Fruit fly (Drosophila melanogaster) whole organism, embryonic: ENCODE results near the gene CG9393.
A peak's percentile ranks its signal among the peaks of the same experiment; 100 is the strongest.

ENCODE experiments used
- CG16863 ChIP-seq: fragments of 200-800 bp; sonication (Bioruptor generic); optimal IDR thresholded peaks from 3 replicates; lab custom pipeline; 2016; ENCODE audit warnings: missing biosample characterization, missing genetic modification characterization
- CG32767 ChIP-seq: fragments of 200-800 bp; sonication (Bioruptor generic); IDR thresholded peaks from 2 replicates; pipeline ENCODE4 v1.3.6; 2022; ENCODE audit warnings: missing biosample characterization, missing genetic modification characterization
- CG34422 ChIP-seq: fragments of 200-800 bp; sonication (Bioruptor generic); IDR thresholded peaks from 3 replicates; pipeline ENCODE4 v1.3.6; 2022; ENCODE audit warnings: missing biosample characterization, missing genetic modification characterization
- CG9437 ChIP-seq: fragments of 200-800 bp; sonication (Bioruptor generic); optimal IDR thresholded peaks from 2 replicates; lab custom pipeline; 2018; ENCODE audit warnings: missing biosample characterization, mild to moderate bottlenecking, missing genetic modification characterization
- cas ChIP-seq: fragments of 200-800 bp; sonication (Bioruptor generic); IDR thresholded peaks from 2 replicates; pipeline ENCODE4 v1.3.6; 2022; ENCODE audit warnings: missing biosample characterization, missing genetic modification characterization
- fd3F ChIP-seq: fragments of 200-800 bp; sonication (Bioruptor generic); optimal IDR thresholded peaks from 2 replicates; lab custom pipeline; 2018; ENCODE audit warnings: missing biosample characterization, mild to moderate bottlenecking, missing genetic modification characterization, moderate library complexity
- fu2 ChIP-seq: fragments of 200-800 bp; sonication (Bioruptor generic); optimal IDR thresholded peaks from 2 replicates; lab custom pipeline; 2016; ENCODE audit warnings: missing biosample characterization, missing genetic modification characterization
- ken ChIP-seq: fragments of 200-800 bp; sonication (Bioruptor generic); IDR thresholded peaks from 3 replicates; pipeline ENCODE4 v1.3.6; 2022; ENCODE audit warnings: missing biosample characterization, missing genetic modification characterization
- peb ChIP-seq: fragments of 200-800 bp; sonication (Bioruptor generic); IDR thresholded peaks from 2 replicates; pipeline ENCODE4 v1.3.6; 2022; ENCODE audit warnings: missing biosample characterization, missing genetic modification characterization
- psq ChIP-seq: fragments of 200-800 bp; sonication (Bioruptor generic); optimal IDR thresholded peaks from 2 replicates; lab custom pipeline; 2017; ENCODE audit warnings: missing biosample characterization, missing genetic modification characterization
- schlank ChIP-seq: fragments of 200-800 bp; sonication (Bioruptor generic); optimal IDR thresholded peaks from 2 replicates; lab custom pipeline; 2018; ENCODE audit warnings: missing biosample characterization, mild to moderate bottlenecking, missing genetic modification characterization
- scrt ChIP-seq: fragments of 200-800 bp; sonication (Bioruptor generic); optimal IDR thresholded peaks from 2 replicates; lab custom pipeline; 2018; ENCODE audit warnings: missing biosample characterization, mild to moderate bottlenecking, missing genetic modification characterization, moderate library complexity
- sna ChIP-seq: fragments of 200-800 bp; sonication (Bioruptor generic); IDR thresholded peaks from 2 replicates; pipeline ENCODE4 v1.3.6; 2022; ENCODE audit warnings: missing biosample characterization, missing genetic modification characterization; ENCODE audit not compliant: partially characterized antibody
- ttk ChIP-seq: fragments of 200-800 bp; sonication (Bioruptor generic); IDR thresholded peaks from 2 replicates; pipeline ENCODE4 v2.1.2; 2022; ENCODE audit warnings: missing biosample characterization, missing genetic modification characterization

- TF ChIP-seq CG34422 (GFP tag; lab: Robert Waterston, UW): peak; percentile 84
- TF ChIP-seq scrt (GFP tag; lab: Kevin White, UChicago): peak; percentile 92
- TF ChIP-seq CG9437: peak; percentile 95
- TF ChIP-seq fd3F (GFP tag; lab: Kevin White, UChicago): peak; percentile 94
- TF ChIP-seq sna (GFP tag; lab: Robert Waterston, UW): no peak
- peak; percentile 87 for TF ChIP-seq schlank (tag; lab: Kevin White, UChicago)
- peak; percentile 61 for TF ChIP-seq cas (GFP tag; lab: Robert Waterston, UW)
- TF ChIP-seq ken (GFP tag; lab: Robert Waterston, UW): peak; percentile 78
- peak; percentile 47; the same call in 1 of the 2 replicates for TF ChIP-seq peb (GFP tag; lab: Robert Waterston, UW)
- TF ChIP-seq ttk: peak; percentile 78
- peak; percentile 87 for TF ChIP-seq CG32767 (GFP tag; lab: Robert Waterston, UW)
- peak; percentile 89 for TF ChIP-seq fu2 (GFP tag; lab: Kevin White, UChicago)
- TF ChIP-seq CG16863: peak; percentile 90
- TF ChIP-seq psq (GFP tag; lab: Kevin White, UChicago): peak; percentile 65
These were observed 30.0 kb downstream of the CG9393 start for dm6 chr3R:9533181-9534124.
